Worm (Caenorhabditis elegans) whole organism, young adult: ENCODE results near the gene ZK154.6.

Experiments used
- B0019.2 ChIP-seq: fragments of 200-800 bp; sonication (Bioruptor generic); conservative IDR thresholded peaks from 2 replicates; pipeline ENCODE4 v1.3.6; 2022; ENCODE audit warnings: missing genetic modification reagents, missing genetic modification characterization, missing compliant biosample characterization
- B0035.1 ChIP-seq: sonication (generic microtip); optimal IDR thresholded peaks from 2 replicates; lab custom pipeline; 2016; ENCODE audit warnings: missing genetic modification characterization, mild to moderate bottlenecking, missing compliant biosample characterization, missing genotype, missing genetic modification reagents
- C06A6.2 ChIP-seq: fragments of 200-800 bp; sonication (Bioruptor generic); conservative IDR thresholded peaks from 2 replicates; pipeline ENCODE4 v1.3.6; 2022; ENCODE audit warnings: missing genetic modification characterization, missing compliant biosample characterization
- F23B12.7 ChIP-seq: sonication (generic microtip); optimal IDR thresholded peaks from 2 replicates; lab custom pipeline; 2017; ENCODE audit warnings: missing genetic modification characterization, mild to moderate bottlenecking, missing compliant biosample characterization, antibody characterized with exemption, moderate library complexity; ENCODE audit not compliant: insufficient read depth
- F33H1.4 ChIP-seq: fragments of 200-800 bp; sonication (Bioruptor generic); IDR thresholded peaks from 2 replicates; pipeline ENCODE4 v1.3.6; 2022; ENCODE audit warnings: missing genetic modification reagents, missing genetic modification characterization, missing compliant biosample characterization
- F37B4.10 ChIP-seq: fragments of 200-800 bp; sonication (Bioruptor generic); IDR thresholded peaks from 2 replicates; pipeline ENCODE4 v1.3.6; 2022; ENCODE audit warnings: missing genetic modification characterization, missing compliant biosample characterization
- F55B11.4 ChIP-seq: sonication (generic microtip); optimal IDR thresholded peaks from 2 replicates; lab custom pipeline; 2016; ENCODE audit warnings: missing compliant biosample characterization, missing genetic modification characterization, borderline replicate concordance; ENCODE audit not compliant: insufficient read depth
- Y53F4B.3 ChIP-seq: fragments of 200-800 bp; sonication (Bioruptor generic); IDR thresholded peaks from 2 replicates; pipeline ENCODE4 v1.3.6; 2022; ENCODE audit warnings: missing genetic modification reagents, missing genetic modification characterization, missing compliant biosample characterization
- Y53G8AR.9 ChIP-seq: fragments of 200-800 bp; sonication (Bioruptor generic); conservative IDR thresholded peaks from 2 replicates; pipeline ENCODE4 v1.3.6; 2022; ENCODE audit warnings: missing genetic modification reagents, missing genetic modification characterization, missing compliant biosample characterization
- Y79H2A.3 ChIP-seq: fragments of 200-800 bp; sonication (Bioruptor generic); conservative IDR thresholded peaks from 2 replicates; pipeline ENCODE4 v1.3.6; 2022; ENCODE audit warnings: missing genetic modification reagents, missing genetic modification characterization, missing compliant biosample characterization
- ama-1 ChIP-seq, 3 experiments: fragments of 150-350 bp in 1 of 3; sonication (generic microtip) in 2 of 3; optimal IDR thresholded peaks; 2 replicates each; lab custom pipeline; 2014 to 2018; ENCODE audit warnings: missing biosample characterization in 2 of 3, missing genetic modification characterization in 2 of 3, missing genetic modification reagents in 2 of 3
- bed-2 ChIP-seq: fragments of 200-800 bp; sonication (Bioruptor generic); IDR thresholded peaks from 2 replicates; pipeline ENCODE4 v1.3.6; 2022; ENCODE audit warnings: missing genetic modification reagents, missing genetic modification characterization, missing compliant biosample characterization
- cebp-1 ChIP-seq, 2 experiments: fragments of 200-800 bp in 1 of 2; sonication (Bioruptor generic) in 1 of 2; sonication (generic microtip) in 1 of 2; IDR thresholded peaks in 1 of 2; optimal IDR thresholded peaks in 1 of 2; 2 replicates each; pipeline versions ENCODE4 v1.3.6 to Lab custom; 2017 to 2022; ENCODE audit warnings: missing compliant biosample characterization in 2 of 2, missing genetic modification characterization in 2 of 2, mild to moderate bottlenecking in 1 of 2, missing genetic modification reagents in 1 of 2, moderate library complexity in 1 of 2
- ceh-100 ChIP-seq: fragments of 200-800 bp; sonication (Bioruptor generic); IDR thresholded peaks from 2 replicates; pipeline ENCODE4 v1.3.6; 2022; ENCODE audit warnings: missing genetic modification reagents, missing genetic modification characterization, missing compliant biosample characterization
- ceh-40 ChIP-seq: fragments of 200-800 bp; sonication (Bioruptor generic); IDR thresholded peaks from 2 replicates; pipeline ENCODE4 v1.3.6; 2022; ENCODE audit warnings: missing genetic modification characterization, missing compliant biosample characterization
- ceh-58 ChIP-seq: fragments of 200-800 bp; sonication (Bioruptor generic); IDR thresholded peaks from 2 replicates; pipeline ENCODE4 v1.3.6; 2022; ENCODE audit warnings: missing genetic modification characterization, missing compliant biosample characterization
- chd-7 ChIP-seq: sonication (generic microtip); optimal IDR thresholded peaks from 2 replicates; lab custom pipeline; 2016; ENCODE audit warnings: mild to moderate bottlenecking, missing genetic modification characterization, moderate library complexity, missing compliant biosample characterization
- efl-1 ChIP-seq: fragments of 150-350 bp; optimal IDR thresholded peaks from 2 replicates; lab custom pipeline; 2014; ENCODE audit warnings: missing biosample characterization, missing genetic modification reagents, missing genetic modification characterization
- egl-44 ChIP-seq: fragments of 200-800 bp; sonication (Bioruptor generic); IDR thresholded peaks from 2 replicates; pipeline ENCODE4 v1.3.6; 2022; ENCODE audit warnings: missing genetic modification reagents, missing genetic modification characterization, missing compliant biosample characterization
- ekl-4 ChIP-seq: fragments of 200-800 bp; sonication (Bioruptor generic); IDR thresholded peaks from 2 replicates; pipeline ENCODE4 v1.3.6; 2022; ENCODE audit warnings: missing genetic modification reagents, missing genetic modification characterization, missing compliant biosample characterization
- ets-4 ChIP-seq: fragments of 200-800 bp; sonication (Bioruptor generic); optimal IDR thresholded peaks from 2 replicates; lab custom pipeline; 2018; ENCODE audit warnings: mild to moderate bottlenecking, missing genetic modification characterization, missing compliant biosample characterization
- him-1 ChIP-seq: sonication (generic microtip); optimal IDR thresholded peaks from 2 replicates; lab custom pipeline; 2016; ENCODE audit warnings: missing genotype, missing genetic modification reagents, missing genetic modification characterization, missing compliant biosample characterization
- lag-1 ChIP-seq: fragments of 200-800 bp; sonication (Bioruptor generic); IDR thresholded peaks from 2 replicates; pipeline ENCODE4 v1.3.6; 2022; ENCODE audit warnings: missing genetic modification reagents, missing genetic modification characterization, missing compliant biosample characterization
- lin-35 ChIP-seq, 3 experiments: fragments of 150-350 bp in 2 of 3; sonication (generic microtip) in 1 of 3; optimal IDR thresholded peaks; 2 replicates each; lab custom pipeline; 2014 to 2018; ENCODE audit warnings: missing biosample characterization in 3 of 3, missing genetic modification characterization in 3 of 3, missing genetic modification reagents in 3 of 3
- lsy-27 ChIP-seq: sonication (generic microtip); optimal IDR thresholded peaks from 2 replicates; lab custom pipeline; 2017; ENCODE audit warnings: missing genetic modification characterization, mild to moderate bottlenecking, missing compliant biosample characterization, antibody characterized with exemption, missing genotype, borderline replicate concordance; ENCODE audit not compliant: insufficient read depth
- madf-10 ChIP-seq: sonication (generic microtip); optimal IDR thresholded peaks from 2 replicates; lab custom pipeline; 2016; ENCODE audit warnings: mild to moderate bottlenecking, missing genetic modification characterization, missing compliant biosample characterization
- madf-3 ChIP-seq: fragments of 200-800 bp; sonication (Bioruptor generic); IDR thresholded peaks from 2 replicates; pipeline ENCODE4 v1.3.6; 2022; ENCODE audit warnings: missing genetic modification reagents, missing genetic modification characterization, missing compliant biosample characterization
- nhr-27 ChIP-seq: fragments of 200-800 bp; sonication (Bioruptor generic); optimal IDR thresholded peaks from 2 replicates; lab custom pipeline; 2018; ENCODE audit warnings: mild to moderate bottlenecking, missing genetic modification characterization, moderate library complexity, missing compliant biosample characterization
- nhr-90 ChIP-seq: sonication (generic microtip); optimal IDR thresholded peaks from 2 replicates; lab custom pipeline; 2016; ENCODE audit warnings: missing genotype, mild to moderate bottlenecking, missing genetic modification characterization, missing compliant biosample characterization
- pbrm-1 ChIP-seq: fragments of 200-800 bp; sonication (Bioruptor generic); IDR thresholded peaks from 2 replicates; pipeline ENCODE4 v1.3.6; 2022; ENCODE audit warnings: missing genetic modification reagents, missing genetic modification characterization, missing compliant biosample characterization
- repo-1 ChIP-seq: sonication (generic microtip); optimal IDR thresholded peaks from 2 replicates; lab custom pipeline; 2017; ENCODE audit warnings: mild to moderate bottlenecking, missing genetic modification characterization, missing compliant biosample characterization
- snpc-3.4 ChIP-seq: sonication (generic microtip); optimal IDR thresholded peaks from 2 replicates; lab custom pipeline; 2017; ENCODE audit warnings: missing genetic modification characterization, mild to moderate bottlenecking, missing compliant biosample characterization, antibody characterized with exemption, moderate library complexity, missing genotype, missing genetic modification reagents
- snpc-4 ChIP-seq, 5 experiments: fragments of 150-350 bp in 1 of 5; sonication (generic microtip) in 4 of 5; optimal IDR thresholded peaks; 2 replicates each; lab custom pipeline; 2014 to 2018; ENCODE audit warnings: missing genetic modification characterization in 5 of 5, missing biosample characterization in 3 of 5, antibody characterized with exemption in 2 of 5, mild to moderate bottlenecking in 2 of 5, missing compliant biosample characterization in 2 of 5, missing genotype in 2 of 5, moderate library complexity in 2 of 5, missing genetic modification reagents in 1 of 5
- sptf-2 ChIP-seq: fragments of 200-800 bp; sonication (Bioruptor generic); optimal IDR thresholded peaks from 2 replicates; lab custom pipeline; 2018; ENCODE audit warnings: mild to moderate bottlenecking, missing genetic modification characterization, missing compliant biosample characterization
- unc-62 ChIP-seq: fragments of 150-350 bp; optimal IDR thresholded peaks from 2 replicates; lab custom pipeline; 2014; ENCODE audit warnings: missing biosample characterization, missing genetic modification reagents, missing genetic modification characterization
- ztf-25 ChIP-seq: fragments of 200-800 bp; sonication (Bioruptor generic); IDR thresholded peaks from 2 replicates; pipeline ENCODE4 v1.3.6; 2022; ENCODE audit warnings: missing genetic modification reagents, missing genetic modification characterization, missing compliant biosample characterization
- ztf-26 ChIP-seq: sonication (generic microtip); optimal IDR thresholded peaks from 2 replicates; lab custom pipeline; 2017; ENCODE audit warnings: missing genetic modification characterization, missing compliant biosample characterization
- ztf-28 ChIP-seq: fragments of 200-800 bp; sonication (Bioruptor generic); IDR thresholded peaks from 2 replicates; pipeline ENCODE4 v1.3.6; 2022; ENCODE audit warnings: missing genetic modification reagents, missing genetic modification characterization, missing compliant biosample characterization

Gene ZK154.6

DNA sequence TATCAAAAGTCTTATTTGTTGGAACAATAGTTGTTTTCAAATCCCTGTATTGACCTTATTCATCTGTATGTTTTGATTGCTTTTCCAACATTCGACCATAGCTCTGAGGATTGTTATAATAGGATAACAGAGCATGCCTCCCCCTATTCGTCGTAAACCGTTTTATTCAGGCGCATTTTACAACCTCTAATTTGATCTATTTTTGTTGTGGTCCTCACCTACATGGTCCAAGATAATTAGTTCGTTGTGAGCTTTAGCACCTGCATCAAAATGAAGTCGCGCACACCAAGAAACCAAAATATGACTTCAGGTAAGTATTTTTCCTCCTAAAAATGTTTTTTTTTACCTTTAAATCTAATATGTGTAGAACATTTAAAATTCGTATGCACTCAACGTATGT lies 40.6 kb downstream of the ZK154.6 start, which contains the start of gene deg-1:
deg-1 (plus strand) TSS at position 301 of the 400 bp plus-strand sequence.
- no peak for TF ChIP-seq ceh-40 (GFP tag; lab: Robert Waterston, UW)
- TF ChIP-seq ekl-4 (GFP tag; lab: Robert Waterston, UW) = no peak
- no peak for TF ChIP-seq F37B4.10 (GFP tag; lab: Robert Waterston, UW)
- TF ChIP-seq lin-35 (GFP tag; optimal IDR thresholded peaks at IDR 0.05; lab: Kevin White, UChicago) = no peak
- TF ChIP-seq F23B12.7 = no peak
- no peak for TF ChIP-seq ztf-26 (tag; lab: Kevin White, UChicago)
- no peak for TF ChIP-seq egl-44 (GFP tag; lab: Robert Waterston, UW)
- TF ChIP-seq unc-62 = no peak
- no peak for TF ChIP-seq efl-1 (GFP tag; lab: Kevin White, UChicago)

DNA sequence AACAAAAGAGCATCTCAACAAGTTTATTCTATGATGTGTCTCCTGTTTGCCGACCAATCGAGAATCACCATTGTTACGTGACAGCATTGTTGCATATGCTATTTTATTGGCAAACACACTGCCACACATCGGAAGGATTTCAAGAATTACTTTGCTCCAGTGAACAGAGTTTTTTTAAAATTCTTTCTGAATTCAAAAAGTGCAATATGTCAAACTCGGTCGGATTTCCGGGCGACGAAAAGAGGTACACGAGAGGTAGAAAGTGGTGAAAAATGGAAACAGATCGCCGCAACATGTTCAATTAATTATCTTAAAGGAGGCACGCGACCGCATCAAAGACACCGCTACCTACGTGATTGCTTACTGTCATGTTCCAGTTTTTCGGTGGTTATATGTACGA lies 43.3 kb downstream of the ZK154.6 start:
- TF ChIP-seq lin-35 (GFP tag; optimal IDR thresholded peaks at IDR 0.05; lab: Kevin White, UChicago) (no peak), lag-1 (GFP tag; lab: Robert Waterston, UW) (no peak), madf-10 (tag; lab: Kevin White, UChicago) (no peak), F55B11.4 (tag; lab: Kevin White, UChicago) (no peak), ztf-25 (GFP tag; lab: Robert Waterston, UW) (no peak), repo-1 (tag; lab: Kevin White, UChicago) (no peak), ama-1 (optimal IDR thresholded peaks at IDR 0.05; lab: Kevin White, UChicago) (no peak), ama-1 (GFP tag; optimal IDR thresholded peaks at IDR 0.05; lab: Kevin White, UChicago) (no peak), F33H1.4 (GFP tag; lab: Robert Waterston, UW) (no peak), ceh-40 (GFP tag; lab: Robert Waterston, UW) (no peak), nhr-90 (tag; lab: Kevin White, UChicago) (no peak), bed-2 (GFP tag; lab: Robert Waterston, UW) (no peak), ztf-28 (GFP tag; lab: Robert Waterston, UW) (no peak), B0035.1 (tag; lab: Kevin White, UChicago) (no peak), pbrm-1 (GFP tag; lab: Robert Waterston, UW) (no peak), ets-4 (no peak), Y53G8AR.9 (no peak), C06A6.2 (GFP tag; lab: Robert Waterston, UW) (no peak), chd-7 (tag; lab: Kevin White, UChicago) (no peak), snpc-4 (GFP tag; optimal IDR thresholded peaks at IDR 0.05; lab: Kevin White, UChicago) (no peak), snpc-4 (tag; optimal IDR thresholded peaks at IDR 0.05; lab: Kevin White, UChicago) (no peak), ceh-58 (no peak)

DNA sequence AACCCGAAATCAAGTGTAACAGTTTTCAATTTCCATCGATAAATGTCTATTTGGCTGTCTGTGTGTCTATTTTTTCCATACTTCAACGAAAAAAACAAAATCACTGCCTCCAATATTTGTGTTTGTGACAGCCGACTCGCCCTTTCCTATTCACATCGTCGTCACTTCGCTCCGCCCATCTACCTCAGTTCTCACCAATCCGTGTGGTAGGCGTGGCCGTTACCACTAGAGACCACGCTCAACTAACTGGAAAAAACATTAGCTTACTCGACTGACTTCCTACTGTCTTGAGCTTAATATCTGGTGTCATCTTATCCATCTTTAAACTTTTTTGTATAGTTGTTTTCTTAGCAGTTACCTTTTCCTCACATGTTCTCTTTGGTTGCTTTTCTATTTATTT lies 48.0 kb downstream of the ZK154.6 start:
- no peak for TF ChIP-seq lag-1 (GFP tag; lab: Robert Waterston, UW)
- TF ChIP-seq madf-3 (GFP tag; lab: Robert Waterston, UW) = no peak
- TF ChIP-seq unc-62 = no peak
- TF ChIP-seq ztf-26 (tag; lab: Kevin White, UChicago) = no peak

DNA sequence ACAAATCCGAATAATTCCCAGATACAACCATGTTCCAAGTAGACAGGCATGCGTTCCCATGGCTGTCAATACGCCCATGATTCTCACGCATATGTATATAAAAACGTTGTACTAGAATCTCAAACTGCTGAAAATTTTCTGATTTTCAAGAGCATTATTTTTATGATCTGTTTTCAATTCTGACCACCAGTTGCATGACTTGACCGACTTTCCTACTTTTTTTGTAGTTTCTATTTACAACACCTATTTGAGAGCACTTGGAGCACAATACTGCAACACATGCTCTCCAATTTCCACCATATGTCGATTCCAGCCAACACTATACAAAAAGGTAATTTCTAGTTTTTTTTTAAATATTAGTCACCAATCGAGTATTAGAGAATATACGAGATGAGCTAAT lies 49.4 kb downstream of the ZK154.6 start, which contains the start of gene ref-2:
ref-2 (plus strand) TSS at position 301 of the 400 bp plus-strand sequence.
- TF ChIP-seq sptf-2 (GFP tag; lab: Kevin White, UChicago) (no peak), nhr-27 (no peak), egl-44 (GFP tag; lab: Robert Waterston, UW) (no peak), him-1 (tag; lab: Kevin White, UChicago) (no peak), Y53F4B.3 (GFP tag; lab: Robert Waterston, UW) (no peak), B0019.2 (GFP tag; lab: Robert Waterston, UW) (no peak), ceh-100 (no peak), Y79H2A.3 (GFP tag; lab: Robert Waterston, UW) (no peak), lsy-27 (tag; lab: Kevin White, UChicago) (no peak), cebp-1 (GFP tag; IDR thresholded peaks at IDR 0.05; lab: Robert Waterston, UW) (no peak), cebp-1 (tag; optimal IDR thresholded peaks at IDR 0.05; lab: Kevin White, UChicago) (no peak), snpc-3.4 (tag; lab: Kevin White, UChicago) (no peak)
